Worm (Caenorhabditis elegans) whole organism, late embryonic: ENCODE data around the gene K10G9.2.

Source experiments
- C08G9.2 ChIP-seq: sonication (generic microtip); optimal IDR thresholded peaks from 2 replicates; lab custom pipeline; 2016; ENCODE audit warnings: mild to moderate bottlenecking, missing genetic modification characterization, moderate library complexity, missing compliant biosample characterization
- C38D4.7 ChIP-seq: fragments of 200-800 bp; sonication (Bioruptor generic); optimal IDR thresholded peaks from 2 replicates; lab custom pipeline; 2018; ENCODE audit warnings: mild to moderate bottlenecking, missing genetic modification characterization, moderate library complexity, missing compliant biosample characterization
- F13H6.1 ChIP-seq: sonication (generic microtip); optimal IDR thresholded peaks from 2 replicates; lab custom pipeline; 2016; ENCODE audit warnings: missing genetic modification characterization, missing compliant biosample characterization
- K02D7.2 ChIP-seq: sonication (generic microtip); optimal IDR thresholded peaks from 2 replicates; lab custom pipeline; 2017; ENCODE audit warnings: mild to moderate bottlenecking, missing genetic modification characterization, missing compliant biosample characterization
- T23F11.4 ChIP-seq: fragments of 200-800 bp; sonication (Bioruptor generic); optimal IDR thresholded peaks from 2 replicates; lab custom pipeline; 2018; ENCODE audit warnings: mild to moderate bottlenecking, missing genetic modification characterization, missing compliant biosample characterization
- ahr-1 ChIP-seq: sonication (generic microtip); optimal IDR thresholded peaks from 2 replicates; lab custom pipeline; 2016; ENCODE audit warnings: missing genetic modification characterization, missing compliant biosample characterization
- ceh-14 ChIP-seq: sonication (generic microtip); optimal IDR thresholded peaks from 2 replicates; lab custom pipeline; 2016; ENCODE audit warnings: missing genotype, missing genetic modification characterization, missing compliant biosample characterization
- ceh-18 ChIP-seq: sonication (generic microtip); optimal IDR thresholded peaks from 2 replicates; lab custom pipeline; 2016; ENCODE audit warnings: missing genetic modification characterization, missing compliant biosample characterization
- ceh-30 ChIP-seq: fragments of 150-350 bp; optimal IDR thresholded peaks from 2 replicates; lab custom pipeline; 2014; ENCODE audit warnings: missing biosample characterization, missing genetic modification characterization
- ceh-31 ChIP-seq: sonication (generic microtip); optimal IDR thresholded peaks from 2 replicates; lab custom pipeline; 2016; ENCODE audit warnings: missing genetic modification characterization, missing compliant biosample characterization
- ceh-34 ChIP-seq: sonication (generic microtip); optimal IDR thresholded peaks from 2 replicates; lab custom pipeline; 2016; ENCODE audit warnings: mild to moderate bottlenecking, missing genetic modification characterization, missing compliant biosample characterization
- ceh-45 ChIP-seq: fragments of 200-800 bp; sonication (Bioruptor generic); IDR thresholded peaks from 2 replicates; pipeline ENCODE4 v1.3.6; 2022; ENCODE audit warnings: missing genetic modification reagents, missing genetic modification characterization, missing compliant biosample characterization
- ceh-48 ChIP-seq: sonication (generic microtip); optimal IDR thresholded peaks from 2 replicates; lab custom pipeline; 2016; ENCODE audit warnings: missing genetic modification characterization, inconsistent platforms, missing compliant biosample characterization
- ceh-6 ChIP-seq: fragments of 200-800 bp; sonication (Bioruptor generic); optimal IDR thresholded peaks from 2 replicates; lab custom pipeline; 2018; ENCODE audit warnings: mild to moderate bottlenecking, missing genetic modification characterization, missing compliant biosample characterization
- che-1 ChIP-seq: sonication (generic microtip); optimal IDR thresholded peaks from 2 replicates; lab custom pipeline; 2016; ENCODE audit warnings: mild to moderate bottlenecking, missing genetic modification characterization, missing compliant biosample characterization
- dve-1 ChIP-seq: sonication (generic microtip); optimal IDR thresholded peaks from 2 replicates; lab custom pipeline; 2017; ENCODE audit warnings: antibody characterized with exemption, mild to moderate bottlenecking, missing genetic modification characterization, missing compliant biosample characterization
- elt-2 ChIP-seq: sonication (generic microtip); optimal IDR thresholded peaks from 2 replicates; lab custom pipeline; 2016; ENCODE audit warnings: missing genetic modification reagents, missing genetic modification characterization, missing compliant biosample characterization
- elt-4 ChIP-seq: sonication (generic microtip); optimal IDR thresholded peaks from 2 replicates; lab custom pipeline; 2016; ENCODE audit warnings: missing genetic modification characterization, missing compliant biosample characterization
- eyg-1 ChIP-seq: sonication (generic microtip); optimal IDR thresholded peaks from 2 replicates; lab custom pipeline; 2016; ENCODE audit warnings: missing genotype, missing genetic modification characterization, missing compliant biosample characterization
- fax-1 ChIP-seq: sonication (generic microtip); optimal IDR thresholded peaks from 2 replicates; lab custom pipeline; 2016; ENCODE audit warnings: missing genotype, missing genetic modification characterization, missing compliant biosample characterization
- fkh-10 ChIP-seq: fragments of 150-350 bp; optimal IDR thresholded peaks from 2 replicates; lab custom pipeline; 2014; ENCODE audit warnings: missing biosample characterization, missing genetic modification reagents, missing genetic modification characterization
- fkh-6 ChIP-seq: sonication (generic microtip); optimal IDR thresholded peaks from 2 replicates; lab custom pipeline; 2016; ENCODE audit warnings: missing genetic modification characterization, missing compliant biosample characterization
- gmeb-2 ChIP-seq: sonication (generic microtip); optimal IDR thresholded peaks from 2 replicates; lab custom pipeline; 2016; ENCODE audit warnings: missing genetic modification characterization, inconsistent platforms, missing compliant biosample characterization
- hlh-13 ChIP-seq: fragments of 200-800 bp; sonication (Bioruptor generic); optimal IDR thresholded peaks from 2 replicates; lab custom pipeline; 2018; ENCODE audit warnings: mild to moderate bottlenecking, missing genetic modification characterization, missing compliant biosample characterization
- hlh-15 ChIP-seq: sonication (generic microtip); optimal IDR thresholded peaks from 2 replicates; lab custom pipeline; 2016; ENCODE audit warnings: missing genetic modification characterization, missing compliant biosample characterization
- hlh-6 ChIP-seq: sonication (generic microtip); optimal IDR thresholded peaks from 2 replicates; lab custom pipeline; 2016; ENCODE audit warnings: missing genotype, missing genetic modification characterization, missing compliant biosample characterization
- nfya-1 ChIP-seq: sonication (generic microtip); optimal IDR thresholded peaks from 2 replicates; lab custom pipeline; 2017; ENCODE audit warnings: missing genetic modification characterization, mild to moderate bottlenecking, missing compliant biosample characterization, antibody characterized with exemption, moderate library complexity
- npax-4 ChIP-seq: sonication (generic microtip); optimal IDR thresholded peaks from 2 replicates; lab custom pipeline; 2016; ENCODE audit warnings: missing genetic modification characterization, missing compliant biosample characterization
- odd-2 ChIP-seq: sonication (generic microtip); optimal IDR thresholded peaks from 2 replicates; lab custom pipeline; 2017; ENCODE audit warnings: antibody characterized with exemption, mild to moderate bottlenecking, missing genetic modification characterization, missing compliant biosample characterization
- pat-9 ChIP-seq: fragments of 200-800 bp; sonication (Bioruptor generic); optimal IDR thresholded peaks from 2 replicates; lab custom pipeline; 2018; ENCODE audit warnings: mild to moderate bottlenecking, missing genetic modification characterization, moderate library complexity, missing compliant biosample characterization
- pha-2 ChIP-seq: sonication (generic microtip); optimal IDR thresholded peaks from 2 replicates; lab custom pipeline; 2017; ENCODE audit warnings: mild to moderate bottlenecking, missing genetic modification characterization, missing compliant biosample characterization
- pha-4 ChIP-seq: fragments of 150-350 bp; optimal IDR thresholded peaks from 2 replicates; lab custom pipeline; 2018; ENCODE audit warnings: missing biosample characterization, missing genetic modification reagents, missing genetic modification characterization
- ref-2 ChIP-seq: sonication (generic microtip); optimal IDR thresholded peaks from 2 replicates; lab custom pipeline; 2016; ENCODE audit warnings: missing genetic modification characterization, missing compliant biosample characterization
- rnt-1 ChIP-seq: sonication (generic microtip); optimal IDR thresholded peaks from 2 replicates; lab custom pipeline; 2016; ENCODE audit warnings: missing genetic modification characterization, missing compliant biosample characterization
- sox-4 ChIP-seq: sonication (generic microtip); optimal IDR thresholded peaks from 2 replicates; lab custom pipeline; 2017; ENCODE audit warnings: mild to moderate bottlenecking, missing genetic modification characterization, inconsistent platforms, missing compliant biosample characterization
- syd-9 ChIP-seq: sonication (generic microtip); optimal IDR thresholded peaks from 2 replicates; lab custom pipeline; 2016; ENCODE audit warnings: mild to moderate bottlenecking, missing genetic modification characterization, moderate library complexity, missing compliant biosample characterization
- tbx-2 ChIP-seq: sonication (generic microtip); optimal IDR thresholded peaks from 2 replicates; lab custom pipeline; 2016; ENCODE audit warnings: missing genetic modification characterization, missing compliant biosample characterization
- unc-3 ChIP-seq, 2 experiments: fragments of 200-800 bp in 1 of 2; sonication (Bioruptor generic) in 1 of 2; sonication (generic microtip) in 1 of 2; conservative IDR thresholded peaks in 1 of 2; optimal IDR thresholded peaks in 1 of 2; 2 replicates each; pipeline versions ENCODE4 v1.3.6 to Lab custom; 2016 to 2022; ENCODE audit warnings: missing compliant biosample characterization in 2 of 2, missing genetic modification characterization in 2 of 2, missing genetic modification reagents in 1 of 2
- unc-42 ChIP-seq: sonication (generic microtip); optimal IDR thresholded peaks from 2 replicates; lab custom pipeline; 2016; ENCODE audit warnings: missing genotype, missing genetic modification characterization, missing compliant biosample characterization
- unc-55 ChIP-seq: sonication (generic microtip); optimal IDR thresholded peaks from 2 replicates; lab custom pipeline; 2017; ENCODE audit warnings: missing biosample characterization, missing genetic modification reagents, missing genetic modification characterization
- unc-86 ChIP-seq: sonication (generic microtip); optimal IDR thresholded peaks from 2 replicates; lab custom pipeline; 2016; ENCODE audit warnings: missing genetic modification characterization, missing compliant biosample characterization
- zip-5 ChIP-seq: sonication (generic microtip); optimal IDR thresholded peaks from 2 replicates; lab custom pipeline; 2016; ENCODE audit warnings: missing genetic modification characterization, missing compliant biosample characterization

Gene K10G9.2

DNA sequence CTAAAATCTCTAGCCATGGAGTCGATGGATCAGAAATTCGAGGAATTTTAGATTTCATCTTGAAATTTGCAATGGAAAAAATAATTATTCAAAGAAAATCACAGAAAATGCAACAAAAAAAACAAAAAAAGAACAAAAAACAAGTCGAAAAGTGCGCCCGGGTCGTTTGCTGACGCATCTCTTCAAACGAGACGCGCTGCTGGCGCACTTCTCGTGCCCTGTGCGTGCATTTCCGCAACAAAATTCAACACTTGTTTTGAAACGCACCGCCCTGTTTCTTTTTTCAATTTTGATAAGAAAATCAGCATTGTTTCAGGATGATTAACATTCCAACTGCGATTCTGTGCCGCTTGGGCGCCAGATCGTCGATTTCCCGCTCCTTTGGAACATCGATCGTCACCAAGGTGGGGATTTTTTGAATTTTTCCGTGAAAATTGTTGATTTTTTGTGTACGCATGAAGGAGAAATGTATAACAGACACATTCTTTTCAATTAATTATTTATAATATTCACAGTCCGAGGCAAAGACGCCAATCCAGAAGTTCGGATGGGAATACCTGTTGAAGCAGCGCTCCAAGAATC is 48.3 kb downstream of the K10G9.2 start, which contains the start of the genes jmjd-4 and mev-1:
TSS of gene jmjd-4 (minus strand) at position 58 of the 582 bp plus-strand sequence.
TSS of gene mev-1 (plus strand) at position 317 of the 582 bp plus-strand sequence.
- peak; percentile 36 for TF ChIP-seq ceh-30 (tag; lab: Kevin White, UChicago)
- no peak for TF ChIP-seq hlh-15 (tag; lab: Kevin White, UChicago)
- no peak for TF ChIP-seq pha-2
- no peak for TF ChIP-seq hlh-6 (tag; lab: Kevin White, UChicago)
- TF ChIP-seq che-1 (tag; lab: Kevin White, UChicago): peak; percentile 33
- TF ChIP-seq unc-3 (GFP tag; conservative IDR thresholded peaks at IDR 0.05; lab: Robert Waterston, UW): peak; percentile 41; the same call in 1 of the 2 replicates
- TF ChIP-seq unc-3 (tag; optimal IDR thresholded peaks at IDR 0.05; lab: Kevin White, UChicago): no peak
- no peak for TF ChIP-seq zip-5
- TF ChIP-seq tbx-2 (tag; lab: Kevin White, UChicago): peak; percentile 50
- TF ChIP-seq fkh-6 (tag; lab: Kevin White, UChicago): no peak
- TF ChIP-seq ahr-1 (tag; lab: Kevin White, UChicago): peak; percentile 24
- TF ChIP-seq npax-4 (tag; lab: Kevin White, UChicago): no peak
- no peak for TF ChIP-seq eyg-1
- peak; percentile 45 for TF ChIP-seq ref-2 (tag; lab: Kevin White, UChicago)
- peak; percentile 56 for TF ChIP-seq ceh-31 (tag; lab: Kevin White, UChicago)
- no peak for TF ChIP-seq gmeb-2 (tag; lab: Kevin White, UChicago)
- TF ChIP-seq T23F11.4: no peak
- no peak for TF ChIP-seq pat-9 (tag; lab: Kevin White, UChicago)
- no peak for TF ChIP-seq unc-55 (GFP tag; lab: Kevin White, UChicago)
- no peak for TF ChIP-seq sox-4 (tag; lab: Kevin White, UChicago)
- peak; percentile 18 for TF ChIP-seq ceh-34 (tag; lab: Kevin White, UChicago)
- TF ChIP-seq hlh-13 (GFP tag; lab: Kevin White, UChicago): no peak
- TF ChIP-seq C38D4.7 (GFP tag; lab: Kevin White, UChicago): peak; percentile 13
- TF ChIP-seq pha-4 (tag; lab: Kevin White, UChicago): no peak
- TF ChIP-seq rnt-1: peak; percentile 58
- no peak for TF ChIP-seq elt-4 (tag; lab: Kevin White, UChicago)
- TF ChIP-seq C08G9.2 (tag; lab: Kevin White, UChicago): peak; percentile 9
- no peak for TF ChIP-seq syd-9 (tag; lab: Kevin White, UChicago)
- TF ChIP-seq ceh-48 (tag; lab: Kevin White, UChicago): no peak
- peak; percentile 70 for TF ChIP-seq ceh-18 (tag; lab: Kevin White, UChicago)
- no peak for TF ChIP-seq fax-1 (tag; lab: Kevin White, UChicago)
- peak; percentile 68 for TF ChIP-seq nfya-1 (tag; lab: Kevin White, UChicago)
- TF ChIP-seq ceh-14 (tag; lab: Kevin White, UChicago): peak; percentile 43
- peak; percentile 31 for TF ChIP-seq unc-42 (tag; lab: Kevin White, UChicago)
- TF ChIP-seq ceh-45 (GFP tag; lab: Robert Waterston, UW): no peak
- peak; percentile 57 for TF ChIP-seq unc-86 (tag; lab: Kevin White, UChicago)
- TF ChIP-seq ceh-6 (GFP tag; lab: Kevin White, UChicago): no peak
- no peak for TF ChIP-seq odd-2 (tag; lab: Kevin White, UChicago)
- peak; percentile 60 for TF ChIP-seq elt-2 (tag; lab: Kevin White, UChicago)
- TF ChIP-seq dve-1 (tag; lab: Kevin White, UChicago): peak; percentile 36
- no peak for TF ChIP-seq fkh-10

DNA sequence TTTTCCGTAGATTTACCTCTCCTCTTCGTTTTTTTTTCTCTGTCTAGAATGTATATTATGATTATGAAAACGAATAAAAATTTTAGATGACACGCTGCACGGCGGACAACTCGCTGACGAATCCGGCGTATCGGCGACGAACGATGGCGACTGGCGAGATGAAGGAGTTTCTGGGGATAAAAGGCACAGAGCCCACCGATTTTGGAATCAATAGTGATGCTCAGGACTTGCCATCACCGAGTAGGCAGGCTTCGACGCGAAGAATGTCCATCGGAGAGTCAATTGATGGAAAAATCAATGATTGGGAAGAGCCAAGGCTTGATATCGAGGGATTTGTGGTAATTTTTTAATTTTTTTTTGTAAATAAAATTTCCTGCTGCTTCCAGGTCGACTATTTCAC is 49.4 kb downstream of the K10G9.2 start, which contains the start of gene ced-9:
TSS of gene ced-9 (plus strand) at position 87 of the 400 bp plus-strand sequence.
- no peak for TF ChIP-seq ceh-18 (tag; lab: Kevin White, UChicago)
- no peak for TF ChIP-seq K02D7.2 (tag; lab: Kevin White, UChicago)
- TF ChIP-seq ceh-34 (tag; lab: Kevin White, UChicago): no peak
- TF ChIP-seq F13H6.1 (tag; lab: Kevin White, UChicago): no peak
